Worm (Caenorhabditis elegans) whole organism, L4 larva: ENCODE results near the gene T13G4.7.

Experiments
- egl-27 ChIP-seq: sonication (generic microtip); optimal IDR thresholded peaks from 3 replicates; lab custom pipeline; 2017; ENCODE audit warnings: missing biosample characterization, missing genetic modification reagents, missing genetic modification characterization
- lin-15B ChIP-seq: fragments of 150-350 bp; sonication (generic microtip); optimal IDR thresholded peaks from 3 replicates; lab custom pipeline; 2014; ENCODE audit warnings: missing biosample characterization, missing genetic modification characterization
- lsy-2 ChIP-seq, 2 experiments: fragments of 150-350 bp in 1 of 2; sonication (generic microtip) in 1 of 2; optimal IDR thresholded peaks; 2 replicates each; lab custom pipeline; 2014 to 2017; ENCODE audit warnings: missing biosample characterization in 2 of 2, missing genetic modification characterization in 2 of 2
- mdl-1 ChIP-seq, 2 experiments: fragments of 150-350 bp in 1 of 2; sonication (generic microtip) in 1 of 2; optimal IDR thresholded peaks; 2 replicates each; lab custom pipeline; 2014 to 2017; ENCODE audit warnings: missing biosample characterization in 2 of 2, missing genetic modification characterization in 2 of 2
- mdt-29 ChIP-seq: fragments of 200-800 bp; sonication (Bioruptor generic); IDR thresholded peaks from 2 replicates; pipeline ENCODE4 v1.3.6; 2022; ENCODE audit warnings: missing genetic modification reagents, missing genetic modification characterization, missing compliant biosample characterization
- nhr-10 ChIP-seq: fragments of 150-350 bp; optimal IDR thresholded peaks from 2 replicates; lab custom pipeline; 2014; ENCODE audit warnings: missing biosample characterization, missing genetic modification characterization
- nhr-25 ChIP-seq: sonication (generic microtip); optimal IDR thresholded peaks from 2 replicates; lab custom pipeline; 2017; ENCODE audit warnings: missing genetic modification characterization, mild to moderate bottlenecking, missing compliant biosample characterization, antibody characterized with exemption, moderate library complexity, borderline replicate concordance; ENCODE audit not compliant: insufficient read depth
- sdz-12 ChIP-seq: fragments of 200-800 bp; sonication (Bioruptor generic); optimal IDR thresholded peaks from 2 replicates; lab custom pipeline; 2018; ENCODE audit warnings: mild to moderate bottlenecking, missing genetic modification characterization, missing compliant biosample characterization
- snpc-4 ChIP-seq: fragments of 150-350 bp; optimal IDR thresholded peaks from 2 replicates; lab custom pipeline; 2014; ENCODE audit warnings: missing biosample characterization, missing genetic modification characterization
- zfp-3 ChIP-seq: fragments of 200-800 bp; sonication (Bioruptor generic); conservative IDR thresholded peaks from 2 replicates; pipeline ENCODE4 v1.3.6; 2022; ENCODE audit warnings: missing genetic modification reagents, missing genetic modification characterization, missing compliant biosample characterization

DNA sequence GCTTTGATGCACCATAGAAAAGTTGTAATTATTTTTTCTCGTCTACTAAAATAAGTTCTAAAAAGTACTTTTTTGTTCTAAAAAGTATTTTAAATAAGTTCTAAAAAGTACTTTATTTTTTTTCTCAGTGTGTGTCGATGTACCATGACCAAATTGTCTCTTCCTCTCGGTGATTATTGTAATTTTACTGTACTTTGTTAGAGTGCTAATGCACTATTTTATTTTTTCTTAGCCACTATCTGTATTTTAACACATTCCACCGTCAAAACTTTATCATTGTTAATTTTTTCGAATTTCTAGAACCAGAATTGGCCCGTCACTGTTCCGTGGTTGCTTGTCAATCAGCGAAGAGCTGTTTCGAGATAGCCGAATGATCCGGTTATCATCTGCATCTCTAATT is 25.9 kb downstream of the T13G4.7 start, which contains the start of gene hot-8:
- TF ChIP-seq mdl-1 (tag; optimal IDR thresholded peaks at IDR 0.05; lab: Kevin White, UChicago) (no peak), lsy-2 (tag; optimal IDR thresholded peaks at IDR 0.05; lab: Kevin White, UChicago) (no peak), nhr-10 (tag; lab: Kevin White, UChicago) (no peak), zfp-3 (GFP tag; lab: Robert Waterston, UW) (no peak), mdt-29 (no peak), snpc-4 (no peak), sdz-12 (GFP tag; lab: Kevin White, UChicago) (no peak), lin-15B (tag; lab: Kevin White, UChicago) (no peak), nhr-25 (tag; lab: Kevin White, UChicago) (no peak), egl-27 (tag; lab: Kevin White, UChicago) (no peak)
